Fruit fly (Drosophila melanogaster): ENCODE data around the gene CG15456.
A peak's percentile ranks its signal among the peaks of the same experiment; 100 is the strongest.

CG15456 gene

DNA sequence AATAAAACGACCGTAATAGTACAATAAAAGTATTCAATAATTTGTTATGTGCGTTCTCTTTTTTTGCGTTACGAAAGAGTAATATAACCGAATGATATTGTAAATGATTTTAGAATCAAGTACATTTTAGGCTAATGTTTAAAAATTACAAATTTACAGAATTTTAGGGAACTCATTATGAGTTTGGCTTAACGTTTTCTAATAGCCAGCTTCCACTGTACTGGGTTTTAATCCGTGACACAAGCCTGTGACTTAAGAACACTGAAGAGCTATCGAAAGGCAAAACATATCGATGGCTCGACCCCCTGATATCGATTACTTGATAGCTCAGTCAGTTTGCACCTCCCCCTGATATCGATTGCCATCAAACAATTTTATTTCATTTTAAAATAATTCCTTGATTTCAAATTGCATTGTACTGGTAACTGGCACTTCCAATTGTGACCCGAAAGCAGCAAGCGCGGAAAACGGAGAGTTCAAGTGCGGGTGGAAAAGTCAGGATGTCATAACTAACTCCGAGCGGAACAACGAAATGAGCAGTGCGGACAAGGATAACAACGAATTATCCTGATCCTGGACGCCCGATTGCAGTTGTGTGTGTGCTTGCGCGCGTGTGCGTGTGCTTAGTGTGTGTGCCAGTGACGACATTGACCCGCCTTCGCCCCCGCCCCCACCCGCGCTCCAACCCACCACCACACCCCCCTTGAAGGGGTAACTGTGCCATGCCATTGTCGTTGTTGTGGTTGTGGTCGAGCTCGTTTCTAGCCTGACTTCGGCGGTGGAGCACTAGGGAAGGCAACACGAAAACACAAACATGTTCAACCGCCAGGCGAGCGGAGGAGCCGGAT, 32.6 kb downstream of the CG15456 start, which contains the start of gene HERC2 (continued):
- TF ChIP-seq CG9876 (GFP tag; optimal IDR thresholded peaks at IDR 0.05): peak; percentile 15
- TF ChIP-seq CG12104 (GFP tag; optimal IDR thresholded peaks at IDR 0.05): no peak
- no peak for TF ChIP-seq Trl (optimal IDR thresholded peaks at IDR 0.05)
- peak; percentile 23 for TF ChIP-seq Trl (GFP tag; optimal IDR thresholded peaks at IDR 0.05)
- peak; percentile 34 for TF ChIP-seq CG13775 (GFP tag; optimal IDR thresholded peaks at IDR 0.05)
- TF ChIP-seq CG4707 (GFP tag; optimal IDR thresholded peaks at IDR 0.05): no peak
- TF ChIP-seq Ets97D (GFP tag; optimal IDR thresholded peaks at IDR 0.05): peak; percentile 41
- TF ChIP-seq CG11085 (GFP tag; IDR thresholded peaks at IDR 0.05): peak; percentile 47; the same call in 1 of the 2 replicates
- no peak for TF ChIP-seq Sox102F (GFP tag; optimal IDR thresholded peaks at IDR 0.05)
- no peak for TF ChIP-seq CG18619 (GFP tag; optimal IDR thresholded peaks at IDR 0.05)
- TF ChIP-seq zfh2 (GFP tag; optimal IDR thresholded peaks at IDR 0.05): peak; percentile 56
- no peak for TF ChIP-seq Oaz (GFP tag; IDR thresholded peaks at IDR 0.05)
- no peak for TF ChIP-seq eyg (GFP tag; optimal IDR thresholded peaks at IDR 0.05)
- peak; percentile 91 for TF ChIP-seq Med (GFP tag)
- TF ChIP-seq NfI (GFP tag; optimal IDR thresholded peaks at IDR 0.05): peak; percentile 22
- TF ChIP-seq ro (GFP tag; IDR thresholded peaks at IDR 0.05): no peak
- peak; percentile 40 for TF ChIP-seq CG12391 (tag; optimal IDR thresholded peaks at IDR 0.05)
- peak; percentile 58 for TF ChIP-seq CG14441 (GFP tag; IDR thresholded peaks at IDR 0.05)
- TF ChIP-seq Gug (GFP tag; IDR thresholded peaks at IDR 0.05): peak; percentile 74; the same call in 2 of the 4 replicates
- TF ChIP-seq HmgD (GFP tag; optimal IDR thresholded peaks at IDR 0.05): peak; percentile 53
- TF ChIP-seq shn (GFP tag; optimal IDR thresholded peaks at IDR 0.05): peak; percentile 37
- no peak for TF ChIP-seq ken (GFP tag; IDR thresholded peaks at IDR 0.05)
- TF ChIP-seq lola (GFP tag; optimal IDR thresholded peaks at IDR 0.05): peak in 1 of 3 experiments; percentile 30
- no peak for TF ChIP-seq CG12071 (GFP tag; optimal IDR thresholded peaks at IDR 0.05)
- TF ChIP-seq CG14860 (GFP tag; IDR thresholded peaks at IDR 0.05; ENCODE audit: partially characterized antibody): peak; percentile 89
- peak; percentile 90 for TF ChIP-seq tna (GFP tag; IDR thresholded peaks at IDR 0.05; ENCODE audit: partially characterized antibody)
- peak; percentile 69 for TF ChIP-seq CG2129 (GFP tag; IDR thresholded peaks at IDR 0.05; ENCODE audit: partially characterized antibody)
- peak; percentile 15 for TF ChIP-seq tx (GFP tag; optimal IDR thresholded peaks at IDR 0.05)
- peak; percentile 34 for TF ChIP-seq Dad (GFP tag; optimal IDR thresholded peaks at IDR 0.05)
- peak; percentile 81 for TF ChIP-seq NFAT (GFP tag; IDR thresholded peaks at IDR 0.05)
- TF ChIP-seq ATbp (GFP tag; optimal IDR thresholded peaks at IDR 0.05): no peak
- TF ChIP-seq CG8089 (GFP tag; optimal IDR thresholded peaks at IDR 0.05): peak; percentile 21
- TF ChIP-seq Dref (GFP tag; IDR thresholded peaks at IDR 0.05): peak; percentile 99
- TF ChIP-seq Mes4 (GFP tag; optimal IDR thresholded peaks at IDR 0.05): peak; percentile 8
- peak; percentile 90 for TF ChIP-seq zen2 (GFP tag; IDR thresholded peaks at IDR 0.05; ENCODE audit: partially characterized antibody)
- peak; percentile 58 for TF ChIP-seq chn (GFP tag; optimal IDR thresholded peaks at IDR 0.05)
- TF ChIP-seq H2.0 (GFP tag; IDR thresholded peaks at IDR 0.05): peak; percentile 39; the same call in 1 of the 2 replicates
- peak; percentile 15 for TF ChIP-seq YL-1 (GFP tag; optimal IDR thresholded peaks at IDR 0.05)
- TF ChIP-seq fu2 (GFP tag; optimal IDR thresholded peaks at IDR 0.05): peak; percentile 56
- peak; percentile 58 for TF ChIP-seq ind (GFP tag; optimal IDR thresholded peaks at IDR 0.05)
- peak; percentile 82 for TF ChIP-seq hbn (GFP tag; IDR thresholded peaks at IDR 0.05; ENCODE audit: partially characterized antibody)
- no peak for TF ChIP-seq exex (tag; optimal IDR thresholded peaks at IDR 0.05)
- TF ChIP-seq hb (GFP tag; IDR thresholded peaks at IDR 0.05; ENCODE audit: partially characterized antibody): peak; percentile 91
- peak; percentile 31 for TF ChIP-seq CG9727 (GFP tag; optimal IDR thresholded peaks at IDR 0.05)
- peak; percentile 54 for TF ChIP-seq CG9609 (GFP tag; optimal IDR thresholded peaks at IDR 0.05)
- TF ChIP-seq jumu (GFP tag; optimal IDR thresholded peaks at IDR 0.05): peak; percentile 40
- TF ChIP-seq CG2116 (GFP tag; optimal IDR thresholded peaks at IDR 0.05): peak; percentile 67
- TF ChIP-seq disco-r (GFP tag; optimal IDR thresholded peaks at IDR 0.05): peak; percentile 32
- no peak for TF ChIP-seq CG17359 (tag; optimal IDR thresholded peaks at IDR 0.05)

Data from whole organism, embryonic.